Fruit fly (Drosophila melanogaster): ENCODE results near the gene CG9123.
A peak's percentile ranks its signal among the peaks of the same experiment; 100 is the strongest.

The CG9123 gene

DNA sequence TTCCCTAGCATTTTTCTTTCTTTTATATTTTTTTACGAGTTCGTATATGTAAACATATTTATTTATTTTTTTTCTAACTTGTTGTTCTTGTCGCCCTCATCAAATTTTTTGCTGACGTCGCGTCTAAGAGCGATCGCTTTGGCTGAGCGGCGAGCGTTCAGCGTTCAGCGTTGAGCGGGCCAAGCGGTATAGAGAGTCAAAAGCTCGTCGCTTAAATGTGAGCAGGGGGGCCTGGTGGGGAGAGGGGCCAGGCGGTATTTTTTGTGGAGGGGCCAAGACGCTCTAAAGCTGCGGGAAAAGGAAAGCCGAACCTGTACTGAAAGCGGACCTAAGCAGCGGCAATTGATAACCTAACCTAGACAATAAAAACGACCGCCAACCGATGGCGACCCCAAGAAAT lies 40.7 kb downstream of the CG9123 start:
- TF ChIP-seq Hr38 (GFP tag; optimal IDR thresholded peaks at IDR 0.05) (no peak), Lpt (GFP tag; optimal IDR thresholded peaks at IDR 0.05) (no peak), CG11762 (GFP tag; optimal IDR thresholded peaks at IDR 0.05; ENCODE audit: insufficient read depth) (no peak), CG11294 (GFP tag; IDR thresholded peaks at IDR 0.05) (no peak), dac (GFP tag; optimal IDR thresholded peaks at IDR 0.05) (no peak), vri (GFP tag; optimal IDR thresholded peaks at IDR 0.05) (peak; percentile 17), acj6 (GFP tag; optimal IDR thresholded peaks at IDR 0.05) (no peak), cyc (GFP tag; optimal IDR thresholded peaks at IDR 0.05) (no peak), svp (GFP tag) (peak; percentile 58)

DNA sequence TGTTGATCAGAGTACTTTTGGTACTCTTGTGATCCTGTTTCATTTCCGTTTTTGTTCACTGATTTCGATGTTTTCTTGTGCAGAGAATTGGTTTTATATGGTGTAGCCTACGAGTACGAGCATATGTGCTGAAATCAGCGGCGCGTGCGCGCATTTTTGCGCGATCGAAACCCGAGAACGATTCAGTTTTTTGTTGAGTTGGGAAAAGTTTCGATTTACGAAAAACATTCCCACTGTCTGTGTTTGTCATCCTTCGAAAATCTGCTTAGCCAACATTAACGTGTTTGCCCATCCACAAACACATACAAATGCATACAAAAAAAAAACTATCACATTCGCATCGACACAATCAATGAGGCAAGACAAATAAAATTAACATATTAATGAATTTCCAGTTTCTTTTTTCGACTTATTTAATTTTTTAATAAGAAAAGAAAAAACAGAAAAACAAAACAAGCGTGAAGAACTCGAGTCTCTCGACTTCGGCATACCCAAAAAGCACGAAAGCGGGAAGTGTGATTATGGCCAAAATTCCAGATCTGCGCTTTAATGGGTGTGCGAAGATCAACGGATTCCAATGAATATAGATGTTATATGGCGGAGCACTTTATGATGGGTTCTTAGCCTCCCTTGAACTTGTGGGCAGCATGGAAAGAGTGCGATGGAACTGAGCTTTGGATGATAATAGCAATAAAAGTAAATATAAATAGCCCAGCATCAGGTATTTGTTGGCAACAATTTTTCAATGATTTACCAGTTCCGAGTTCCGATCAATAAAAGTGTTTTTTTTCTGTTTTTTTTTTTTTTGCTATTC lies 41.8 kb downstream of the CG9123 start:
- TF ChIP-seq eg (GFP tag; IDR thresholded peaks at IDR 0.05) (0 out of 3 replicates have a peak, but pooled peaks have one; percentile 19), net (GFP tag; optimal IDR thresholded peaks at IDR 0.05) (no peak)

dm6 chrX:15298298-15299069 lies 43.4 kb downstream of the CG9123 start:
- TF ChIP-seq CG6808 (GFP tag; optimal IDR thresholded peaks at IDR 0.05) (peak; percentile 83), Sox102F (GFP tag; optimal IDR thresholded peaks at IDR 0.05) (peak; percentile 71), Eip93F (GFP tag; optimal IDR thresholded peaks at IDR 0.05) (no peak), CG11294 (GFP tag; IDR thresholded peaks at IDR 0.05) (peak; percentile 96), CG6854 (GFP tag; optimal IDR thresholded peaks at IDR 0.05) (peak; percentile 28), esn (GFP tag; optimal IDR thresholded peaks at IDR 0.05) (peak; percentile 84), CG6792 (GFP tag; optimal IDR thresholded peaks at IDR 0.05) (peak; percentile 88), CG9139 (GFP tag; optimal IDR thresholded peaks at IDR 0.05) (peak; percentile 74), dsx (GFP tag; optimal IDR thresholded peaks at IDR 0.05; ENCODE audit: poor library complexity, severe bottlenecking) (peak; percentile 83), net (GFP tag; optimal IDR thresholded peaks at IDR 0.05) (peak; percentile 92), CG3032 (tag; optimal IDR thresholded peaks at IDR 0.05) (peak; percentile 90), fd59A (GFP tag; optimal IDR thresholded peaks at IDR 0.05) (peak; percentile 83), topi (GFP tag; optimal IDR thresholded peaks at IDR 0.05) (peak; percentile 76), dac (GFP tag; optimal IDR thresholded peaks at IDR 0.05) (peak; percentile 94), vri (GFP tag; optimal IDR thresholded peaks at IDR 0.05) (peak; percentile 63), Sox15 (GFP tag; optimal IDR thresholded peaks at IDR 0.05) (peak; percentile 89), spab (GFP tag; optimal IDR thresholded peaks at IDR 0.05) (peak; percentile 72), lz (GFP tag; optimal IDR thresholded peaks at IDR 0.05) (peak; percentile 79), CG31627 (GFP tag; optimal IDR thresholded peaks at IDR 0.05) (peak; percentile 74), Smox (GFP tag; optimal IDR thresholded peaks at IDR 0.05) (peak; percentile 78), Eip75B (GFP tag; optimal IDR thresholded peaks at IDR 0.05) (peak; percentile 67), CG10669 (GFP tag; optimal IDR thresholded peaks at IDR 0.05) (peak; percentile 87), Lpt (GFP tag; optimal IDR thresholded peaks at IDR 0.05) (peak; percentile 91), CG11762 (GFP tag; optimal IDR thresholded peaks at IDR 0.05; ENCODE audit: insufficient read depth) (peak; percentile 90), Sox14 (GFP tag; optimal IDR thresholded peaks at IDR 0.05) (peak; percentile 37), CG1621 (tag; optimal IDR thresholded peaks at IDR 0.05) (peak; percentile 65), CG3919 (GFP tag; optimal IDR thresholded peaks at IDR 0.05) (peak; percentile 87), OdsH (GFP tag; optimal IDR thresholded peaks at IDR 0.05) (peak; percentile 93), Hr39 (GFP tag; optimal IDR thresholded peaks at IDR 0.05) (peak; percentile 56), Hr4 (GFP tag; optimal IDR thresholded peaks at IDR 0.05) (peak; percentile 90), CG7368 (GFP tag; optimal IDR thresholded peaks at IDR 0.05) (peak; percentile 82), CG8119 (GFP tag; IDR thresholded peaks at IDR 0.05) (peak; percentile 98), Hr38 (GFP tag; optimal IDR thresholded peaks at IDR 0.05) (no peak), fd85E (GFP tag; optimal IDR thresholded peaks at IDR 0.05) (peak; percentile 44), Eip78C (GFP tag) (peak; percentile 93), acj6 (GFP tag; optimal IDR thresholded peaks at IDR 0.05) (peak; percentile 91), CG8319 (GFP tag; optimal IDR thresholded peaks at IDR 0.05) (peak; percentile 82), cyc (GFP tag; optimal IDR thresholded peaks at IDR 0.05) (peak; percentile 68), svp (GFP tag) (peak; percentile 93), fkh (GFP tag; optimal IDR thresholded peaks at IDR 0.05) (peak; percentile 83), CG6163 (GFP tag; IDR thresholded peaks at IDR 0.05) (peak; percentile 87), CG11902 (GFP tag; optimal IDR thresholded peaks at IDR 0.05) (peak; percentile 80)

Measured in whole organism, prepupa.